Worm (Caenorhabditis elegans): ENCODE data around the gene tag-191.

ce11 chrV:14501136-14501535, 35.0 kb downstream of the tag-191 start, which contains the start of gene R02D5.24:
- TF ChIP-seq flt-1 (GFP tag; IDR thresholded peaks at IDR 0.05) = peak; percentile 28; the same call in 1 of the 2 replicates
- no peak for TF ChIP-seq ama-1 (optimal IDR thresholded peaks at IDR 0.05)
- no peak for TF ChIP-seq tbx-37 (GFP tag; conservative IDR thresholded peaks at IDR 0.05)
- no peak for TF ChIP-seq tbx-11 (GFP tag; IDR thresholded peaks at IDR 0.05)
